Fruit fly (Drosophila melanogaster) whole organism: ENCODE data around the gene CG14650.

ENCODE experiments used
- EcR ChIP-seq, 2 experiments: fragments of >200 bp; optimal IDR thresholded peaks; 2 replicates each; lab custom pipeline; 2017; ENCODE audit warnings: missing biosample characterization in 2 of 2, missing genetic modification characterization in 2 of 2, missing genetic modification reagents in 2 of 2
- usp ChIP-seq: fragments of >200 bp; optimal IDR thresholded peaks from 2 replicates; lab custom pipeline; 2017; ENCODE audit warnings: missing biosample characterization, missing genetic modification characterization, mixed read lengths

dm6 chr3R:4446455-4447224 lies 9.5 kb downstream of the CG14650 start:
- no peak for TF ChIP-seq usp (GFP tag; lab: Kevin White, UChicago)
- TF ChIP-seq EcR (GFP tag; optimal IDR thresholded peaks at IDR 0.05; lab: Kevin White, UChicago) = no peak
